Worm (Caenorhabditis elegans) whole organism, L4 larva: ENCODE measurements around the gene F08D12.15.

Source experiments
- egl-27 ChIP-seq: sonication (generic microtip); optimal IDR thresholded peaks from 3 replicates; lab custom pipeline; 2017; ENCODE audit warnings: missing biosample characterization, missing genetic modification reagents, missing genetic modification characterization
- fkh-10 ChIP-seq: fragments of 150-350 bp; optimal IDR thresholded peaks from 2 replicates; lab custom pipeline; 2014; ENCODE audit warnings: missing biosample characterization, missing genetic modification reagents, missing genetic modification characterization

ce11 chrII:2797951-2798350, 31.5 kb downstream of the F08D12.15 start:
- TF ChIP-seq egl-27 (tag; lab: Kevin White, UChicago) (no peak), fkh-10 (GFP tag; lab: Kevin White, UChicago) (no peak)
